Worm (Caenorhabditis elegans): Measurements from ENCODE around the gene F26A10.2.
A peak's percentile ranks its signal among the peaks of the same experiment; 100 is the strongest.

The F26A10.2 gene

DNA sequence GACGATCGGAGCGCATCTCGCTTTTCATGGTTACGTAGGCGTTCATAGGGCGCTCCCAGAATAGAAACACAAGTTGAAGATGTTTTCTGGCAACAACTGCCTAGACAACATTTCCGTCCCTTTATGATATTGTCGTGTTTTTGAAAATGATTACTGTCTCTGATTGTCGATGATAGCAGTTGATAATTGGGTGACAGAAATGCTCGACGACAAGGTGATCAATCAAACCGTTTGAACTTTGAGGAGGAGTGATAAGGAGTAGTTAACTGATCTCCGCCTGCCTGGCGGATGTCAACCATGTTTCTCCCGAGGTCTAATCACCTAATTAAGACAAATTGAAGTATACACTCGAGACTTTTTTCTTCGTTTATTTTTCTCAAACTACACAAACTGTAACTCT, 61.3 kb downstream of the F26A10.2 start:
- no peak for TF ChIP-seq lsy-2 (tag; optimal IDR thresholded peaks at IDR 0.05)
- no peak for TF ChIP-seq fos-1 (tag; optimal IDR thresholded peaks at IDR 0.05)
- peak; percentile 9 for TF ChIP-seq nhr-129 (tag; optimal IDR thresholded peaks at IDR 0.05)
- no peak for TF ChIP-seq lin-11 (tag; optimal IDR thresholded peaks at IDR 0.05)
- TF ChIP-seq elt-3 (tag; optimal IDR thresholded peaks at IDR 0.05), result no peak
- no peak for TF ChIP-seq nhr-21 (tag; optimal IDR thresholded peaks at IDR 0.05)
- no peak for TF ChIP-seq mbf-1 (tag; optimal IDR thresholded peaks at IDR 0.05)
- TF ChIP-seq F13H6.1 (tag; optimal IDR thresholded peaks at IDR 0.05), result no peak
- peak; percentile 10 for TF ChIP-seq sma-3 (GFP tag; optimal IDR thresholded peaks at IDR 0.05)
- no peak for TF ChIP-seq mdl-1 (tag; optimal IDR thresholded peaks at IDR 0.05)
- no peak for TF ChIP-seq unc-62 (GFP tag; optimal IDR thresholded peaks at IDR 0.05)
- no peak for TF ChIP-seq elt-1 (tag; optimal IDR thresholded peaks at IDR 0.05)
- TF ChIP-seq nhr-77 (tag; optimal IDR thresholded peaks at IDR 0.05), result no peak
- no peak for TF ChIP-seq aly-2 (tag; optimal IDR thresholded peaks at IDR 0.05)
- no peak for TF ChIP-seq dmd-4 (tag; optimal IDR thresholded peaks at IDR 0.05)
- no peak for TF ChIP-seq nhr-12 (tag; optimal IDR thresholded peaks at IDR 0.05)
- no peak for TF ChIP-seq ztf-1 (GFP tag; conservative IDR thresholded peaks at IDR 0.05)
- no peak for TF ChIP-seq ztf-11 (tag; optimal IDR thresholded peaks at IDR 0.05)
- no peak for TF ChIP-seq skn-1 (tag; optimal IDR thresholded peaks at IDR 0.05)
- peak; percentile 19 for TF ChIP-seq sma-9 (GFP tag; optimal IDR thresholded peaks at IDR 0.05)
- no peak for TF ChIP-seq sma-9 (tag; optimal IDR thresholded peaks at IDR 0.05)

DNA sequence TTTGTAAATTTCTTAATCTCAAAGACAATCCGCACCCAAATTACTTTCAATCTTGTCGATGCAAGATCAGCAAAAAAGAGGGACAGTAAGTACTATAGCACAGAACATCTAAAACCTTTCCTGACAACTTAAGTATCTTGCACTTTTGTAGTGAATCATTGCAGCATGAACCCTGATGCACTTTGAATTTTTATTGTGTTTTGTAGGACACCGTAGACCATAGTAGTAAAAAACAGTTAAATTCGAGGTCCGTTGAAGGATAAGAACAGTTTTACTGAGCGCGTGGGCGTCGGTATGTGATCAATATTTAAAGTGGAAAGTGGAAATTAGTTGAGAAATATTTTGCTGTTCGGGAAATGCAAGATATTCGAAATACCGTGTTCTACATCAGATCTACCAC, 63.0 kb downstream of the F26A10.2 start:
- TF ChIP-seq nhr-21 (tag; optimal IDR thresholded peaks at IDR 0.05), result no peak
- TF ChIP-seq R02D3.7 (tag; optimal IDR thresholded peaks at IDR 0.05), result no peak
- TF ChIP-seq nhr-237 (tag; optimal IDR thresholded peaks at IDR 0.05), result no peak
- TF ChIP-seq sma-9 (GFP tag; optimal IDR thresholded peaks at IDR 0.05), result no peak
- no peak for TF ChIP-seq sma-9 (tag; optimal IDR thresholded peaks at IDR 0.05)
- no peak for TF ChIP-seq gmeb-1 (tag; optimal IDR thresholded peaks at IDR 0.05)
- no peak for TF ChIP-seq ztf-11 (tag; optimal IDR thresholded peaks at IDR 0.05)
- TF ChIP-seq peb-1 (tag; optimal IDR thresholded peaks at IDR 0.05), result no peak
- TF ChIP-seq ZK546.5 (tag; optimal IDR thresholded peaks at IDR 0.05), result no peak
- no peak for TF ChIP-seq nhr-10 (tag; optimal IDR thresholded peaks at IDR 0.05)
- TF ChIP-seq nhr-129 (tag; optimal IDR thresholded peaks at IDR 0.05), result no peak
- no peak for TF ChIP-seq snpc-4 (tag; optimal IDR thresholded peaks at IDR 0.05)
- no peak for TF ChIP-seq sem-4 (tag; optimal IDR thresholded peaks at IDR 0.05)
- no peak for TF ChIP-seq alr-1 (tag; optimal IDR thresholded peaks at IDR 0.05)
- no peak for TF ChIP-seq nhr-12 (tag; optimal IDR thresholded peaks at IDR 0.05)
- no peak for TF ChIP-seq elt-3 (tag; optimal IDR thresholded peaks at IDR 0.05)
- no peak for TF ChIP-seq skn-1 (tag; optimal IDR thresholded peaks at IDR 0.05)
